Fruit fly (Drosophila melanogaster) whole organism, wandering third instar larva: ENCODE results near the gene Cpr65Ay.

ENCODE experiments used
- Abd-B ChIP-seq: fragments of >200 bp; optimal IDR thresholded peaks from 2 replicates; lab custom pipeline; 2017; ENCODE audit warnings: missing biosample characterization, missing genetic modification characterization
- CG32264 ChIP-seq: fragments of 200-800 bp; sonication (Bioruptor generic); optimal IDR thresholded peaks from 2 replicates; lab custom pipeline; 2016; ENCODE audit warnings: missing biosample characterization, missing genetic modification characterization
- CG9705 ChIP-seq: fragments of 200-800 bp; sonication (Bioruptor generic); optimal IDR thresholded peaks from 2 replicates; lab custom pipeline; 2018; ENCODE audit warnings: missing biosample characterization, mild to moderate bottlenecking, missing genetic modification characterization
- CrebA ChIP-seq: fragments of 200-800 bp; sonication (Bioruptor generic); optimal IDR thresholded peaks from 2 replicates; lab custom pipeline; 2016; ENCODE audit warnings: missing biosample characterization, mild to moderate bottlenecking, missing genetic modification characterization, borderline replicate concordance
- Dfd ChIP-seq: fragments of >200 bp; optimal IDR thresholded peaks from 2 replicates; lab custom pipeline; 2017; ENCODE audit warnings: missing biosample characterization, missing genetic modification characterization
- Dif ChIP-seq: fragments of 200-275, 200-300 bp; sonication (Bioruptor generic); optimal IDR thresholded peaks from 2 replicates; lab custom pipeline; 2018; ENCODE audit warnings: missing biosample characterization, missing genetic modification characterization; ENCODE audit not compliant: partially characterized antibody
- GATAd ChIP-seq: sonication (Bioruptor generic); optimal IDR thresholded peaks from 2 replicates; lab custom pipeline; 2016; ENCODE audit warnings: missing biosample characterization, missing genetic modification characterization
- HLH106 ChIP-seq: fragments of 200-800 bp; optimal IDR thresholded peaks from 3 replicates; lab custom pipeline; 2019; ENCODE audit warnings: missing biosample characterization, mild to moderate bottlenecking, missing genetic modification characterization, moderate library complexity
- Hr78 ChIP-seq: fragments of >200 bp; optimal IDR thresholded peaks from 2 replicates; lab custom pipeline; 2017; ENCODE audit warnings: missing biosample characterization, missing genetic modification characterization
- Hr83 ChIP-seq: fragments of 200-300 bp; sonication (Bioruptor generic); optimal IDR thresholded peaks from 2 replicates; lab custom pipeline; 2016; ENCODE audit warnings: missing biosample characterization, mild to moderate bottlenecking, missing genetic modification characterization, moderate library complexity; ENCODE audit not compliant: poor library complexity, severe bottlenecking
- Jra ChIP-seq: sonication (Bioruptor generic); optimal IDR thresholded peaks from 2 replicates; lab custom pipeline; 2016; ENCODE audit warnings: missing biosample characterization, missing genetic modification characterization
- N ChIP-seq: fragments of >200 bp; optimal IDR thresholded peaks from 2 replicates; lab custom pipeline; 2018; ENCODE audit warnings: missing biosample characterization, missing external identifiers, missing genetic modification characterization
- OdsH ChIP-seq: fragments of 200-800 bp; sonication (Bioruptor generic); optimal IDR thresholded peaks from 2 replicates; lab custom pipeline; 2016; ENCODE audit warnings: missing biosample characterization, mild to moderate bottlenecking, missing genetic modification characterization
- Rel ChIP-seq, 2 experiments: fragments of 200-800 bp; sonication (Bioruptor generic) in 1 of 2; optimal IDR thresholded peaks; 2 replicates in 1 of 2; 3 replicates in 1 of 2; lab custom pipeline; 2016 to 2019; ENCODE audit warnings: mild to moderate bottlenecking in 2 of 2, missing biosample characterization in 2 of 2, missing genetic modification characterization in 2 of 2, moderate library complexity in 1 of 2
- Sp1 ChIP-seq: fragments of 200-800 bp; sonication (Bioruptor generic); optimal IDR thresholded peaks from 3 replicates; lab custom pipeline; 2019; ENCODE audit warnings: missing biosample characterization, mild to moderate bottlenecking, missing genetic modification characterization, moderate library complexity
- Vsx2 ChIP-seq: fragments of 200-300, 225-300 bp; sonication (Bioruptor generic); optimal IDR thresholded peaks from 2 replicates; lab custom pipeline; 2018; ENCODE audit warnings: missing biosample characterization, missing genetic modification characterization; ENCODE audit not compliant: partially characterized antibody
- brk ChIP-seq: fragments of 200-800 bp; sonication (Bioruptor generic); optimal IDR thresholded peaks from 2 replicates; lab custom pipeline; 2016; ENCODE audit warnings: missing biosample characterization, mild to moderate bottlenecking, missing genetic modification characterization
- dl ChIP-seq, 2 experiments: fragments of 175-275, 200-275 bp in 1 of 2; fragments of 200-275 bp in 1 of 2; sonication (Bioruptor generic); optimal IDR thresholded peaks; lab custom pipeline; 2018; ENCODE audit warnings: mild to moderate bottlenecking in 2 of 2, missing biosample characterization in 2 of 2, missing genetic modification characterization in 2 of 2, moderate library complexity in 2 of 2; ENCODE audit not compliant: partially characterized antibody in 2 of 2, insufficient read depth in 1 of 2
- dmrt93B ChIP-seq: fragments of 200-800 bp; sonication (Bioruptor generic); optimal IDR thresholded peaks from 2 replicates; lab custom pipeline; 2018; ENCODE audit warnings: missing biosample characterization, mild to moderate bottlenecking, missing genetic modification characterization
- dsf ChIP-seq: sonication (Bioruptor generic); optimal IDR thresholded peaks from 2 replicates; lab custom pipeline; 2016; ENCODE audit warnings: missing biosample characterization, missing genetic modification characterization, borderline replicate concordance
- ey ChIP-seq: fragments of 200-800 bp; sonication (Bioruptor generic); optimal IDR thresholded peaks from 2 replicates; lab custom pipeline; 2016; ENCODE audit warnings: missing biosample characterization, missing genetic modification characterization
- fru ChIP-seq: fragments of 200-800 bp; sonication (Bioruptor generic); optimal IDR thresholded peaks from 3 replicates; lab custom pipeline; 2016; ENCODE audit warnings: missing biosample characterization, mild to moderate bottlenecking, missing genetic modification characterization
- h ChIP-seq: fragments of 200-800 bp; sonication (Bioruptor generic); optimal IDR thresholded peaks from 3 replicates; lab custom pipeline; 2016; ENCODE audit warnings: missing biosample characterization, mild to moderate bottlenecking, missing genetic modification characterization
- lola ChIP-seq: fragments of >200 bp; optimal IDR thresholded peaks from 2 replicates; lab custom pipeline; 2017; ENCODE audit warnings: missing biosample characterization, missing genetic modification characterization
- pan ChIP-seq: fragments of >200 bp; optimal IDR thresholded peaks from 2 replicates; lab custom pipeline; 2017
- psq ChIP-seq: fragments of 200-800 bp; sonication (Bioruptor generic); optimal IDR thresholded peaks from 3 replicates; lab custom pipeline; 2017; ENCODE audit warnings: missing biosample characterization, mild to moderate bottlenecking, missing genetic modification characterization, moderate library complexity
- sv ChIP-seq: fragments of 200-800 bp; sonication (Bioruptor generic); optimal IDR thresholded peaks from 3 replicates; lab custom pipeline; 2016; ENCODE audit warnings: missing biosample characterization, missing genetic modification characterization
- tai ChIP-seq: sonication (Bioruptor generic); optimal IDR thresholded peaks from 2 replicates; lab custom pipeline; 2016; ENCODE audit warnings: missing biosample characterization, missing genetic modification characterization
- usp ChIP-seq: fragments of >200 bp; optimal IDR thresholded peaks from 2 replicates; lab custom pipeline; 2017; ENCODE audit warnings: missing biosample characterization, missing genetic modification characterization
- woc ChIP-seq: sonication (Bioruptor generic); optimal IDR thresholded peaks from 2 replicates; lab custom pipeline; 2016; ENCODE audit warnings: missing biosample characterization, mild to moderate bottlenecking, missing genetic modification characterization

Cpr65Ay gene

dm6 chr3L:6140771-6141472 is 17.5 kb downstream of the Cpr65Ay start:
- TF ChIP-seq woc (GFP tag; lab: Kevin White, UChicago) (no peak), usp (no peak), dsf (GFP tag; lab: Kevin White, UChicago) (no peak), OdsH (no peak), tai (GFP tag; lab: Kevin White, UChicago) (no peak), h (GFP tag; lab: Kevin White, UChicago) (no peak), psq (GFP tag; lab: Kevin White, UChicago) (no peak), pan (lab: Kevin White, UChicago) (no peak), Sp1 (no peak), CrebA (no peak), Rel (GFP tag; optimal IDR thresholded peaks at IDR 0.05; lab: Kevin White, UChicago) (no peak), Rel (tag; optimal IDR thresholded peaks at IDR 0.05; lab: Kevin White, UChicago) (no peak), GATAd (no peak), Vsx2 (GFP tag; lab: Kevin White, UChicago) (no peak), ey (GFP tag; lab: Kevin White, UChicago) (no peak), dmrt93B (GFP tag; lab: Kevin White, UChicago) (no peak), Hr83 (GFP tag; lab: Kevin White, UChicago) (no peak), HLH106 (tag; lab: Kevin White, UChicago) (no peak), Hr78 (GFP tag; lab: Kevin White, UChicago) (no peak), CG9705 (no peak)

DNA sequence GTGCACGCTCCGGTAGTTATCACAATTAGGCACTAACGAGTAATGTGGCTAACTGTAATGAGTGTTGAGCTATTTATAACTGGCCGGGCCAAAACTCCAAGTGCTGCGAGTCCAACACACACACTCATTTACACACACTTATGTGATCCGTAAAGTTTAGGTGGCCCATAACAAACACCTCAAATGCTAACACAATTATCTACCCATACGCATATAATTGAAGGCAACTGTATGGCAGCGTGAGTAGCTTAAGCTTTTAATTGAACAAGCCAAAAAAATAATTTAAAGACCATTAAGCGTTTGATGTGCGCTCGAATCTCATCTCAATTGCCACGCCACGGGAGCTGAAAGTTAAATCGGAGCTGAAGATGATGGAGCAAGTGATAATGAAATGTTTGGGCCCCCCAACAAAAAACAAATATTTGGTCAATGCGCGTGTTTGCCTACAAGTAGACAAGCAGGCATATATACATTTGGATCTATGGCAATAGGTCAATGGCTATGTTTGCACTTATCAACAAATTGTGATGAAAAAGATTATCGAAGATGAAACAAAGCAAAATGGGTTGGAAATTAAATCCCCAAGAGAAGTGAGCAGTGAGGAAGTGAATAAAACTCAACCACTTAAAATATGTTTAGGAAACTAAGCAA is 18.4 kb downstream of the Cpr65Ay start, which contains the start of gene Cpr65Av:
TSS of gene Cpr65Av (minus strand) at position 51 of the 651 bp plus-strand sequence.
- TF ChIP-seq usp (no peak), brk (GFP tag; lab: Kevin White, UChicago) (no peak), GATAd (no peak), Dfd (no peak), sv (GFP tag; lab: Kevin White, UChicago) (no peak), Abd-B (no peak)

- TF ChIP-seq psq (GFP tag; lab: Kevin White, UChicago) (no peak), dl (GFP tag; optimal IDR thresholded peaks at IDR 0.05; lab: Kevin White, UChicago; ENCODE audit: insufficient read depth in 1 of 2, partially characterized antibody in 2 of 2) (no peak), tai (GFP tag; lab: Kevin White, UChicago) (no peak), Rel (GFP tag; optimal IDR thresholded peaks at IDR 0.05; lab: Kevin White, UChicago) (no peak), Rel (tag; optimal IDR thresholded peaks at IDR 0.05; lab: Kevin White, UChicago) (no peak), CrebA (no peak), fru (GFP tag; lab: Kevin White, UChicago) (no peak), N (no peak), GATAd (no peak), usp (no peak), dsf (GFP tag; lab: Kevin White, UChicago) (no peak)
Measured at dm6 chr3L:6138586-6138985, 19.8 kb downstream of the Cpr65Ay start.

dm6 chr3L:6138018-6138417 is 20.4 kb downstream of the Cpr65Ay start, which contains the start of gene Lcp65Ae:
TSS of gene Lcp65Ae (minus strand) at chr3L:6138118.
- no peak for TF ChIP-seq psq (GFP tag; lab: Kevin White, UChicago)
- no peak for TF ChIP-seq Dif
- no peak for TF ChIP-seq Hr83 (GFP tag; lab: Kevin White, UChicago)
- no peak for TF ChIP-seq dmrt93B (GFP tag; lab: Kevin White, UChicago)
- no peak for TF ChIP-seq sv (GFP tag; lab: Kevin White, UChicago)
- TF ChIP-seq dsf (GFP tag; lab: Kevin White, UChicago) = no peak
- TF ChIP-seq fru (GFP tag; lab: Kevin White, UChicago) = no peak
- TF ChIP-seq CG32264 (GFP tag; lab: Kevin White, UChicago) = no peak
- no peak for TF ChIP-seq dl (GFP tag; optimal IDR thresholded peaks at IDR 0.05; lab: Kevin White, UChicago; ENCODE audit: insufficient read depth in 1 of 2, partially characterized antibody in 2 of 2)
- no peak for TF ChIP-seq lola (GFP tag; lab: Kevin White, UChicago)
- no peak for TF ChIP-seq Hr78 (GFP tag; lab: Kevin White, UChicago)
- no peak for TF ChIP-seq GATAd
- no peak for TF ChIP-seq h (GFP tag; lab: Kevin White, UChicago)
- no peak for TF ChIP-seq Jra (GFP tag; lab: Kevin White, UChicago)
